Fruit fly (Drosophila melanogaster): Measurements from ENCODE around the gene pzg.
A peak's percentile ranks its signal among the peaks of the same experiment; 100 is the strongest.

The pzg gene

dm6 chr3L:21281706-21282105 is 4.2 kb upstream of the pzg start:
- TF ChIP-seq sens (GFP tag) (peak; percentile 43), CG11085 (GFP tag; IDR thresholded peaks at IDR 0.05) (no peak), sug (tag; optimal IDR thresholded peaks at IDR 0.05) (peak; percentile 94)

dm6 chr3L:21282741-21283140 is 3.2 kb upstream of the pzg start:
- no peak for TF ChIP-seq CG14965 (GFP tag; optimal IDR thresholded peaks at IDR 0.05; ENCODE audit: borderline replicate concordance)
- TF ChIP-seq CG10431 (GFP tag; optimal IDR thresholded peaks at IDR 0.05), result no peak
- peak; percentile 72 for TF ChIP-seq sug (tag; optimal IDR thresholded peaks at IDR 0.05)
- no peak for TF ChIP-seq Rfx (GFP tag; IDR thresholded peaks at IDR 0.05)
- TF ChIP-seq sd (tag; optimal IDR thresholded peaks at IDR 0.05), result peak; percentile 55
- TF ChIP-seq peb (GFP tag; IDR thresholded peaks at IDR 0.05), result no peak
- TF ChIP-seq exex (tag; optimal IDR thresholded peaks at IDR 0.05), result peak; percentile 93
- TF ChIP-seq mirr (GFP tag; optimal IDR thresholded peaks at IDR 0.05), result peak; percentile 74
- no peak for TF ChIP-seq Abd-B (GFP tag; optimal IDR thresholded peaks at IDR 0.05)
- no peak for TF ChIP-seq Gug (GFP tag; IDR thresholded peaks at IDR 0.05)
- TF ChIP-seq sens-2 (GFP tag; IDR thresholded peaks at IDR 0.05), result no peak
- no peak for TF ChIP-seq CG17328 (GFP tag; IDR thresholded peaks at IDR 0.05)
- TF ChIP-seq CG4820 (GFP tag; optimal IDR thresholded peaks at IDR 0.05), result no peak
- TF ChIP-seq pum (GFP tag; optimal IDR thresholded peaks at IDR 0.05), result no peak
- no peak for TF ChIP-seq CG30403 (GFP tag; optimal IDR thresholded peaks at IDR 0.05)
- no peak for TF ChIP-seq CG32532 (GFP tag; IDR thresholded peaks at IDR 0.05)
- TF ChIP-seq CG3847 (GFP tag; IDR thresholded peaks at IDR 0.05), result no peak
- TF ChIP-seq slbo (GFP tag; IDR thresholded peaks at IDR 0.05), result 0 out of 2 replicates have a peak, but pooled peaks have one; percentile 5
- no peak for TF ChIP-seq MBD-R2 (GFP tag; IDR thresholded peaks at IDR 0.05)
- no peak for TF ChIP-seq Stat92E (GFP tag; optimal IDR thresholded peaks at IDR 0.05)

- TF ChIP-seq Taf1 (GFP tag; IDR thresholded peaks at IDR 0.05) (no peak), CG6654 (GFP tag; optimal IDR thresholded peaks at IDR 0.05) (no peak), CG7556 (GFP tag; optimal IDR thresholded peaks at IDR 0.05) (no peak), fu2 (GFP tag; optimal IDR thresholded peaks at IDR 0.05) (no peak), zen (tag; optimal IDR thresholded peaks at IDR 0.05) (peak; percentile 10), D19B (GFP tag; optimal IDR thresholded peaks at IDR 0.05) (no peak), Camta (GFP tag; optimal IDR thresholded peaks at IDR 0.05) (no peak), Ets65A (GFP tag) (peak; percentile 38), CG16863 (GFP tag; optimal IDR thresholded peaks at IDR 0.05) (no peak), aop (GFP tag; IDR thresholded peaks at IDR 0.05) (no peak), Ptx1 (GFP tag; IDR thresholded peaks at IDR 0.05) (no peak), rib (GFP tag; IDR thresholded peaks at IDR 0.05) (no peak), Pdp1 (GFP tag; optimal IDR thresholded peaks at IDR 0.05) (peak in 1 of 2 experiments; percentile 95), CG12942 (GFP tag; optimal IDR thresholded peaks at IDR 0.05) (no peak), HHEX (GFP tag; optimal IDR thresholded peaks at IDR 0.05) (no peak), zen2 (GFP tag; IDR thresholded peaks at IDR 0.05; ENCODE audit: partially characterized antibody) (no peak), exex (tag; optimal IDR thresholded peaks at IDR 0.05) (peak; percentile 33), ems (GFP tag; optimal IDR thresholded peaks at IDR 0.05) (no peak), NC2α (GFP tag; optimal IDR thresholded peaks at IDR 0.05) (no peak), CG3281 (GFP tag; optimal IDR thresholded peaks at IDR 0.05) (no peak), CG32532 (GFP tag; IDR thresholded peaks at IDR 0.05) (no peak), CG30020 (tag; optimal IDR thresholded peaks at IDR 0.05) (no peak), eve (GFP tag; optimal IDR thresholded peaks at IDR 0.05) (no peak), Bdp1 (GFP tag; optimal IDR thresholded peaks at IDR 0.05) (no peak)
Observed at dm6 chr3L:21283795-21284194, 2.1 kb upstream of the pzg start.

All from whole organism, embryonic.